Worm (Caenorhabditis elegans): Measurements from ENCODE around the gene lite-1.
A peak's percentile ranks its signal among the peaks of the same experiment; 100 is the strongest.

lite-1 gene

ce11 chrX:6219892-6220291, 10.7 kb downstream of the lite-1 start (continued):
- TF ChIP-seq madf-3 (GFP tag; IDR thresholded peaks at IDR 0.05) (0 out of 2 replicates have a peak, but pooled peaks have one; percentile 23), ets-4 (GFP tag; optimal IDR thresholded peaks at IDR 0.05) (peak; percentile 16), F33H1.4 (GFP tag; IDR thresholded peaks at IDR 0.05) (no peak), dpff-1 (tag; optimal IDR thresholded peaks at IDR 0.05) (no peak), B0035.1 (tag; optimal IDR thresholded peaks at IDR 0.05) (no peak), nhr-90 (tag; optimal IDR thresholded peaks at IDR 0.05) (peak; percentile 85), ztf-22 (GFP tag; optimal IDR thresholded peaks at IDR 0.05) (no peak), fkh-3 (tag; optimal IDR thresholded peaks at IDR 0.05) (no peak), ekl-4 (GFP tag; IDR thresholded peaks at IDR 0.05) (0 out of 2 replicates have a peak, but pooled peaks have one; percentile 13), mcd-1 (GFP tag; IDR thresholded peaks at IDR 0.05) (no peak), let-607 (tag; optimal IDR thresholded peaks at IDR 0.05) (peak in 1 of 2 experiments; percentile 33), T26A5.8 (tag; optimal IDR thresholded peaks at IDR 0.05) (no peak), unc-62 (GFP tag; optimal IDR thresholded peaks at IDR 0.05) (no peak), K12H6.12 (tag; optimal IDR thresholded peaks at IDR 0.05) (peak; percentile 13), nhr-120 (GFP tag; IDR thresholded peaks at IDR 0.05) (no peak), dpl-1 (GFP tag; optimal IDR thresholded peaks at IDR 0.05) (no peak), cebp-2 (GFP tag; IDR thresholded peaks at IDR 0.05) (no peak), mel-28 (tag; optimal IDR thresholded peaks at IDR 0.05; ENCODE audit: borderline replicate concordance) (no peak), egl-18 (GFP tag; IDR thresholded peaks at IDR 0.05) (no peak), tbx-9 (tag; optimal IDR thresholded peaks at IDR 0.05; ENCODE audit: borderline replicate concordance) (no peak), F39B2.1 (GFP tag; IDR thresholded peaks at IDR 0.05) (no peak), ztf-3 (GFP tag; optimal IDR thresholded peaks at IDR 0.05) (no peak), lin-26 (GFP tag; IDR thresholded peaks at IDR 0.05) (peak; percentile 89), egrh-3 (GFP tag; IDR thresholded peaks at IDR 0.05) (no peak), mxl-1 (tag; optimal IDR thresholded peaks at IDR 0.05) (peak; percentile 43), C17E4.6 (GFP tag; IDR thresholded peaks at IDR 0.05) (no peak), ceh-100 (GFP tag; IDR thresholded peaks at IDR 0.05) (no peak), bed-1 (GFP tag; IDR thresholded peaks at IDR 0.05) (0 out of 2 replicates have a peak, but pooled peaks have one; percentile 64), F37B4.10 (GFP tag; IDR thresholded peaks at IDR 0.05) (no peak), hmg-1.2 (GFP tag; IDR thresholded peaks at IDR 0.05) (peak; percentile 66), ztf-26 (tag; optimal IDR thresholded peaks at IDR 0.05) (peak; percentile 55), him-1 (tag; optimal IDR thresholded peaks at IDR 0.05) (peak; percentile 88), ccch-3 (GFP tag; optimal IDR thresholded peaks at IDR 0.05) (no peak), Y53F4B.3 (GFP tag; IDR thresholded peaks at IDR 0.05) (no peak), dox-1 (GFP tag; IDR thresholded peaks at IDR 0.05) (no peak; the same call in 1 of the 2 replicates), rpc-1 (optimal IDR thresholded peaks at IDR 0.05) (peak; percentile 83), rpc-1 (tag; optimal IDR thresholded peaks at IDR 0.05) (peak; percentile 86), hsf-1 (GFP tag; IDR thresholded peaks at IDR 0.05) (no peak), aptf-2 (GFP tag; conservative IDR thresholded peaks at IDR 0.05) (no peak), nfyb-1 (GFP tag; IDR thresholded peaks at IDR 0.05) (0 out of 2 replicates have a peak, but pooled peaks have one; percentile 57), B0261.1 (tag; optimal IDR thresholded peaks at IDR 0.05) (peak; percentile 85), F57C9.4 (tag; optimal IDR thresholded peaks at IDR 0.05) (no peak), K11D2.4 (GFP tag; IDR thresholded peaks at IDR 0.05) (0 out of 2 replicates have a peak, but pooled peaks have one; percentile 18), ztf-18 (tag; optimal IDR thresholded peaks at IDR 0.05) (peak; percentile 43), lsy-27 (tag; optimal IDR thresholded peaks at IDR 0.05; ENCODE audit: borderline replicate concordance, insufficient read depth) (peak; percentile 57), ama-1 (optimal IDR thresholded peaks at IDR 0.05) (no peak), ama-1 (GFP tag; optimal IDR thresholded peaks at IDR 0.05) (no peak), repo-1 (tag; optimal IDR thresholded peaks at IDR 0.05) (peak; percentile 9), F23B12.7 (tag; optimal IDR thresholded peaks at IDR 0.05; ENCODE audit: insufficient read depth) (no peak), F55B11.4 (tag; optimal IDR thresholded peaks at IDR 0.05; ENCODE audit: borderline replicate concordance, insufficient read depth) (no peak)

All from whole organism, young adult.